Fruit fly (Drosophila melanogaster): Measurements from ENCODE around the gene CG8939.
A peak's percentile ranks its signal among the peaks of the same experiment; 100 is the strongest.

Gene CG8939

dm6 chrX:16005066-16005465 lies 8.2 kb downstream of the CG8939 start:
- TF ChIP-seq pad (GFP tag; optimal IDR thresholded peaks at IDR 0.05) (no peak), Hr96 (GFP tag; optimal IDR thresholded peaks at IDR 0.05) (no peak), CG5204 (GFP tag; optimal IDR thresholded peaks at IDR 0.05) (no peak), kay (GFP tag; ENCODE audit: borderline replicate concordance) (peak; percentile 74), ovo (GFP tag; optimal IDR thresholded peaks at IDR 0.05) (no peak)

dm6 chrX:16005551-16006197 lies 8.9 kb downstream of the CG8939 start, which contains the start of the genes vap and CG12698:
vap (minus strand) TSS chrX:16005812.
CG12698 (plus strand) TSS chrX:16006147.
- TF ChIP-seq kay (GFP tag; ENCODE audit: borderline replicate concordance) (peak; percentile 56), ovo (GFP tag; optimal IDR thresholded peaks at IDR 0.05) (peak; percentile 24), CG12768 (GFP tag; optimal IDR thresholded peaks at IDR 0.05) (no peak)

DNA sequence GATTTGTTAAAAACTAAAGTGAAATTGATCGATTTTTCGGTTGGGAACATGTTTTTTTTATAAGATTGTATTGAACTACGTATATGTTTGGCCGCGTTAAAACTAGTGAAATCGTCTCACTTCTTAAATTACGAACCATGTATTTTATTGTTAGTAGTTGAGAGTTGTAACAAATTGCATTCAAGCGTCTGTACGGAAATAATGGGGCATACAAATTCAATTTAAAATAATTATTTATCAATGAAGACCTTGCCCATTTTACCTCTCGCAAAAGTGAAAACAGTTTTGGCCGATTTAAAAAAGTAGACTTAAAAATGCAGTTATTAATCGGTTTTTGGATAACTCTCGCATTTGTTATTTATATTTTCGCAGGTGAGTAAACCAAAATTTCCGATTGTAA lies 12.0 kb downstream of the CG8939 start, which contains the start of gene Muc14A:
Gene Muc14A (plus strand): TSS at position 301 of the 400 bp plus-strand sequence.
- no peak for TF ChIP-seq Mnt (GFP tag; optimal IDR thresholded peaks at IDR 0.05)
- TF ChIP-seq kay (GFP tag; ENCODE audit: borderline replicate concordance) = no peak
- TF ChIP-seq CG11617 (GFP tag; optimal IDR thresholded peaks at IDR 0.05) = no peak
- no peak for TF ChIP-seq CG33017 (tag; optimal IDR thresholded peaks at IDR 0.05)
- no peak for TF ChIP-seq CG14711 (tag; optimal IDR thresholded peaks at IDR 0.05)
- no peak for TF ChIP-seq ovo (GFP tag; optimal IDR thresholded peaks at IDR 0.05)
- TF ChIP-seq CG7101 (tag; optimal IDR thresholded peaks at IDR 0.05) = no peak
- TF ChIP-seq Clk (GFP tag; optimal IDR thresholded peaks at IDR 0.05) = no peak
- TF ChIP-seq Hr96 (GFP tag; optimal IDR thresholded peaks at IDR 0.05) = no peak
